Worm (Caenorhabditis elegans) whole organism, L4 larva: ENCODE data around the gene F55G1.6.
A peak's percentile ranks its signal among the peaks of the same experiment; 100 is the strongest.

Experiments used
- F26F4.8 ChIP-seq: fragments of 200-800 bp; sonication (Bioruptor generic); conservative IDR thresholded peaks from 2 replicates; pipeline ENCODE4 v1.3.6; 2022; ENCODE audit warnings: missing genetic modification characterization, missing compliant biosample characterization
- F37D6.2 ChIP-seq: sonication (generic microtip); optimal IDR thresholded peaks from 2 replicates; lab custom pipeline; 2016; ENCODE audit warnings: mild to moderate bottlenecking, missing genetic modification characterization, missing compliant biosample characterization
- T20F7.1 ChIP-seq: fragments of 200-800 bp; sonication (Bioruptor generic); optimal IDR thresholded peaks from 2 replicates; lab custom pipeline; 2018; ENCODE audit warnings: mild to moderate bottlenecking, missing genetic modification characterization, missing compliant biosample characterization
- T26A8.4 ChIP-seq: fragments of 200-800 bp; sonication (Bioruptor generic); IDR thresholded peaks from 2 replicates; pipeline ENCODE4 v1.3.6; 2022; ENCODE audit warnings: missing genetic modification characterization, missing compliant biosample characterization
- Y48G9A.11 ChIP-seq: fragments of 200-800 bp; sonication (Bioruptor generic); IDR thresholded peaks from 2 replicates; pipeline ENCODE4 v1.3.6; 2022; ENCODE audit warnings: missing genetic modification reagents, missing genetic modification characterization, missing compliant biosample characterization
- ZK337.2 ChIP-seq: fragments of 200-800 bp; sonication (Bioruptor generic); IDR thresholded peaks from 2 replicates; pipeline ENCODE4 v1.3.6; 2022; ENCODE audit warnings: missing genetic modification reagents, missing genetic modification characterization, missing compliant biosample characterization
- aly-2 ChIP-seq: sonication (generic microtip); optimal IDR thresholded peaks from 2 replicates; lab custom pipeline; 2018; ENCODE audit warnings: missing biosample characterization, missing genetic modification characterization
- ama-1 ChIP-seq: fragments of 150-350 bp; optimal IDR thresholded peaks from 2 replicates; lab custom pipeline; 2014; ENCODE audit warnings: inconsistent platforms, mixed read lengths
- ceh-44 ChIP-seq: fragments of 200-800 bp; sonication (Bioruptor generic); IDR thresholded peaks from 2 replicates; pipeline ENCODE4 v1.3.6; 2022; ENCODE audit warnings: missing genetic modification reagents, missing genetic modification characterization, missing compliant biosample characterization
- ceh-62 ChIP-seq: sonication (generic microtip); optimal IDR thresholded peaks from 2 replicates; lab custom pipeline; 2017; ENCODE audit warnings: missing biosample characterization, missing genetic modification characterization
- ceh-82 ChIP-seq: sonication (generic microtip); optimal IDR thresholded peaks from 2 replicates; lab custom pipeline; 2017; ENCODE audit warnings: missing biosample characterization, missing genetic modification characterization
- ces-1 ChIP-seq: fragments of 150-350 bp; sonication (generic microtip); optimal IDR thresholded peaks from 4 replicates; lab custom pipeline; 2014; ENCODE audit warnings: missing biosample characterization, missing genetic modification reagents, missing genetic modification characterization
- cey-2 ChIP-seq: sonication (generic microtip); optimal IDR thresholded peaks from 3 replicates; lab custom pipeline; 2017; ENCODE audit warnings: missing genetic modification characterization, mild to moderate bottlenecking, missing compliant biosample characterization, antibody characterized with exemption, borderline replicate concordance; ENCODE audit not compliant: insufficient read depth
- ctbp-1 ChIP-seq: fragments of 200-800 bp; sonication (Bioruptor generic); IDR thresholded peaks from 2 replicates; pipeline ENCODE4 v1.3.6; 2022; ENCODE audit warnings: missing genetic modification reagents, missing genetic modification characterization, missing compliant biosample characterization
- daf-12 ChIP-seq: fragments of 150-350 bp; optimal IDR thresholded peaks from 2 replicates; lab custom pipeline; 2014; ENCODE audit warnings: missing biosample characterization, missing genetic modification reagents, missing genetic modification characterization
- daf-8 ChIP-seq: fragments of 200-800 bp; sonication (Bioruptor generic); IDR thresholded peaks from 2 replicates; pipeline ENCODE4 v1.3.6; 2022; ENCODE audit warnings: missing genetic modification characterization, missing compliant biosample characterization
- dmd-8 ChIP-seq: fragments of 200-800 bp; sonication (Bioruptor generic); IDR thresholded peaks from 2 replicates; pipeline ENCODE4 v1.3.6; 2022; ENCODE audit warnings: missing genetic modification characterization, missing compliant biosample characterization
- dmd-9 ChIP-seq: fragments of 200-800 bp; sonication (Bioruptor generic); IDR thresholded peaks from 2 replicates; pipeline ENCODE4 v1.3.6; 2022; ENCODE audit warnings: missing genetic modification reagents, missing genetic modification characterization, missing compliant biosample characterization
- dpl-1 ChIP-seq: fragments of 150-350 bp; optimal IDR thresholded peaks from 2 replicates; lab custom pipeline; 2014; ENCODE audit warnings: missing biosample characterization, missing genetic modification reagents, missing genetic modification characterization
- dve-1 ChIP-seq: sonication (generic microtip); optimal IDR thresholded peaks from 2 replicates; lab custom pipeline; 2017; ENCODE audit warnings: antibody characterized with exemption, mild to moderate bottlenecking, missing genetic modification characterization, missing compliant biosample characterization; ENCODE audit not compliant: insufficient read depth
- fos-1 ChIP-seq: fragments of 150-350 bp; optimal IDR thresholded peaks from 2 replicates; lab custom pipeline; 2014; ENCODE audit warnings: missing biosample characterization, missing genetic modification characterization
- hif-1 ChIP-seq, 2 experiments: sonication (generic microtip); optimal IDR thresholded peaks; 2 replicates each; lab custom pipeline; 2016 to 2017; ENCODE audit warnings: missing compliant biosample characterization in 2 of 2, missing genetic modification characterization in 2 of 2, missing genetic modification reagents in 2 of 2, missing genotype in 2 of 2, mild to moderate bottlenecking in 1 of 2
- lim-7 ChIP-seq: fragments of 200-800 bp; sonication (Bioruptor generic); IDR thresholded peaks from 2 replicates; pipeline ENCODE4 v1.3.6; 2022; ENCODE audit warnings: missing genetic modification characterization, missing compliant biosample characterization
- lin-38 ChIP-seq: fragments of 200-800 bp; sonication (Bioruptor generic); IDR thresholded peaks from 2 replicates; pipeline ENCODE4 v1.3.6; 2022; ENCODE audit warnings: missing genetic modification reagents, missing genetic modification characterization, missing compliant biosample characterization
- lir-3 ChIP-seq: sonication (generic microtip); optimal IDR thresholded peaks from 2 replicates; lab custom pipeline; 2016; ENCODE audit warnings: mild to moderate bottlenecking, missing genetic modification characterization, missing compliant biosample characterization
- madf-5 ChIP-seq, 2 experiments: fragments of 200-800 bp; sonication (Bioruptor generic); IDR thresholded peaks; 2 replicates each; pipeline ENCODE4 v1.3.6; 2022; ENCODE audit warnings: missing compliant biosample characterization in 2 of 2, missing genetic modification characterization in 2 of 2
- mdl-1 ChIP-seq, 2 experiments: fragments of 150-350 bp in 1 of 2; sonication (generic microtip) in 1 of 2; optimal IDR thresholded peaks; 2 replicates each; lab custom pipeline; 2014 to 2017; ENCODE audit warnings: missing biosample characterization in 2 of 2, missing genetic modification characterization in 2 of 2
- mep-1 ChIP-seq: fragments of 150-350 bp; sonication (generic microtip); optimal IDR thresholded peaks from 3 replicates; lab custom pipeline; 2014; ENCODE audit warnings: missing biosample characterization, missing genetic modification characterization
- mes-2 ChIP-seq: sonication (generic microtip); optimal IDR thresholded peaks from 2 replicates; lab custom pipeline; 2016; ENCODE audit warnings: missing genotype, mild to moderate bottlenecking, missing genetic modification characterization, missing compliant biosample characterization; ENCODE audit not compliant: poor library complexity, severe bottlenecking
- mxl-2 ChIP-seq: fragments of 200-800 bp; sonication (Bioruptor generic); conservative IDR thresholded peaks from 2 replicates; pipeline ENCODE4 v1.3.6; 2022; ENCODE audit warnings: missing genetic modification reagents, missing genetic modification characterization, missing compliant biosample characterization
- nhr-10 ChIP-seq: fragments of 150-350 bp; optimal IDR thresholded peaks from 2 replicates; lab custom pipeline; 2014; ENCODE audit warnings: missing biosample characterization, missing genetic modification characterization
- nhr-102 ChIP-seq: sonication (generic microtip); optimal IDR thresholded peaks from 2 replicates; lab custom pipeline; 2016; ENCODE audit warnings: mild to moderate bottlenecking, missing genetic modification characterization, moderate library complexity, missing compliant biosample characterization
- nhr-11 ChIP-seq: fragments of 150-350 bp; optimal IDR thresholded peaks from 2 replicates; lab custom pipeline; 2014; ENCODE audit warnings: missing biosample characterization, missing genetic modification characterization
- nhr-48 ChIP-seq: sonication (generic microtip); optimal IDR thresholded peaks from 2 replicates; lab custom pipeline; 2016; ENCODE audit warnings: mild to moderate bottlenecking, missing genetic modification characterization, missing compliant biosample characterization
- nhr-77 ChIP-seq: fragments of 150-350 bp; optimal IDR thresholded peaks from 2 replicates; lab custom pipeline; 2014; ENCODE audit warnings: missing biosample characterization, missing genetic modification characterization
- php-3 ChIP-seq: fragments of 200-800 bp; sonication (Bioruptor generic); IDR thresholded peaks from 2 replicates; pipeline ENCODE4 v1.3.6; 2022; ENCODE audit warnings: missing genetic modification reagents, missing genetic modification characterization, missing compliant biosample characterization
- pqm-1 ChIP-seq: sonication (generic microtip); optimal IDR thresholded peaks from 2 replicates; lab custom pipeline; 2017; ENCODE audit warnings: missing biosample characterization, missing genetic modification characterization
- rbr-2 ChIP-seq: sonication (generic microtip); optimal IDR thresholded peaks from 2 replicates; lab custom pipeline; 2016; ENCODE audit warnings: missing genotype, missing genetic modification characterization, missing compliant biosample characterization
- saeg-2 ChIP-seq: fragments of 200-800 bp; sonication (Bioruptor generic); IDR thresholded peaks from 2 replicates; pipeline ENCODE4 v1.3.6; 2022; ENCODE audit warnings: missing genetic modification reagents, missing genetic modification characterization, missing compliant biosample characterization
- sdz-12 ChIP-seq: fragments of 200-800 bp; sonication (Bioruptor generic); optimal IDR thresholded peaks from 2 replicates; lab custom pipeline; 2018; ENCODE audit warnings: mild to moderate bottlenecking, missing genetic modification characterization, missing compliant biosample characterization
- set-16 ChIP-seq: fragments of 200-800 bp; sonication (Bioruptor generic); IDR thresholded peaks from 2 replicates; pipeline ENCODE4 v1.3.6; 2022; ENCODE audit warnings: missing genetic modification reagents, missing genetic modification characterization, missing compliant biosample characterization
- snpc-1.2 ChIP-seq: fragments of 200-800 bp; sonication (Bioruptor generic); IDR thresholded peaks from 2 replicates; pipeline ENCODE4 v1.3.6; 2022; ENCODE audit warnings: missing genetic modification reagents, missing genetic modification characterization, missing compliant biosample characterization
- spr-1 ChIP-seq: sonication (generic microtip); optimal IDR thresholded peaks from 2 replicates; lab custom pipeline; 2016; ENCODE audit warnings: mild to moderate bottlenecking, missing genetic modification characterization, missing compliant biosample characterization
- spr-3 ChIP-seq: fragments of 200-800 bp; sonication (Bioruptor generic); optimal IDR thresholded peaks from 2 replicates; lab custom pipeline; 2018; ENCODE audit warnings: mild to moderate bottlenecking, missing genetic modification characterization, missing compliant biosample characterization
- zag-1 ChIP-seq: fragments of 150-350 bp; optimal IDR thresholded peaks from 2 replicates; lab custom pipeline; 2014; ENCODE audit warnings: missing biosample characterization, missing genetic modification characterization
- zfp-2 ChIP-seq: sonication (generic microtip); optimal IDR thresholded peaks from 2 replicates; lab custom pipeline; 2016; ENCODE audit warnings: mild to moderate bottlenecking, missing genetic modification characterization, missing compliant biosample characterization
- zfp-3 ChIP-seq: fragments of 200-800 bp; sonication (Bioruptor generic); conservative IDR thresholded peaks from 2 replicates; pipeline ENCODE4 v1.3.6; 2022; ENCODE audit warnings: missing genetic modification reagents, missing genetic modification characterization, missing compliant biosample characterization

The F55G1.6 gene

DNA sequence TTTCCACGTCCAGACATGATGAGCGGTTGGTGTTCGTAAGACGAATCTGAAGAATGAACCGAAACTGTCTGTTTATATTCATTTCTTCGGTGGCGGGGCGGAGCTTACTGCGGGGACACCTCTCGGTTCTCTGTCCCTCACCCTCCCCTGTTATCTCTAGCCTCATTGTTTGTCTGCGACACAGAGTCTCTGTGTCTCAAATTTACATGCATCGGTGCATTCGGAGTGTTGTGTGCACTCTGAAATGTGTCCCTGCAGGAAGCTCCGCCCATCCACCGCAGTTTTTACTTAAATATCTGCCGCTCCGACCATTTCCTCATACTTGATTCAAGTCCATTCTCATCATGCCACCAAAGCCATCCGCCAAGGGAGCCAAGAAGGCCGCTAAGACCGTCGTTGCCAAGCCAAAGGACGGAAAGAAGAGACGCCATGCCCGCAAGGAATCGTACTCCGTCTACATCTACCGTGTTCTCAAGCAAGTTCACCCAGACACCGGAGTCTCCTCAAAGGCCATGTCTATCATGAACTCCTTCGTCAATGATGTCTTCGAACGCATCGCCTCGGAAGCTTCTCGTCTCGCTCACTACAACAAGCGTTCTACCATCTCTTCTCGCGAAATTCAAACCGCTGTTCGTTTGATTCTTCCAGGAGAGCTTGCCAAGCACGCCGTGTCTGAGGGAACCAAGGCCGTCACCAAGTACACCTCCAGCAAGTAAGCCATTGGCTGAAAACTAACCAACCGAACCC lies 13.1 kb downstream of the F55G1.6 start, which contains the start of the genes his-61 and his-62 (continued):
- TF ChIP-seq saeg-2 (GFP tag; lab: Robert Waterston, UW) = 0 out of 2 replicates have a peak, but pooled peaks have one; percentile 46
- no peak for TF ChIP-seq zfp-3 (GFP tag; lab: Robert Waterston, UW)
- TF ChIP-seq nhr-48 (tag; lab: Kevin White, UChicago) = peak; percentile 97
- peak; percentile 64 for TF ChIP-seq lim-7 (GFP tag; lab: Robert Waterston, UW)
- TF ChIP-seq ceh-44 (GFP tag; lab: Robert Waterston, UW) = no peak
- TF ChIP-seq mes-2 (tag; lab: Kevin White, UChicago) = peak; percentile 83
- no peak for TF ChIP-seq dmd-9 (GFP tag; lab: Robert Waterston, UW)
- TF ChIP-seq mxl-2 = no peak
- peak; percentile 74 for TF ChIP-seq rbr-2 (tag; lab: Kevin White, UChicago)
- peak; percentile 86 for TF ChIP-seq nhr-102 (tag; lab: Kevin White, UChicago)
- TF ChIP-seq dpl-1 (GFP tag; lab: Kevin White, UChicago) = peak; percentile 42
- TF ChIP-seq zag-1 = no peak
- TF ChIP-seq aly-2 = no peak
- no peak for TF ChIP-seq Y48G9A.11 (GFP tag; lab: Robert Waterston, UW)
- peak; percentile 68; the same call in 1 of the 2 replicates for TF ChIP-seq dmd-8 (GFP tag; lab: Robert Waterston, UW)
- TF ChIP-seq nhr-10 (tag; lab: Kevin White, UChicago) = peak; percentile 6
- no peak for TF ChIP-seq ctbp-1
- TF ChIP-seq spr-1 (tag; lab: Kevin White, UChicago) = no peak
- TF ChIP-seq mep-1 = peak; percentile 90
- TF ChIP-seq lin-38 = peak; percentile 76
- TF ChIP-seq T20F7.1 (GFP tag; lab: Kevin White, UChicago) = peak; percentile 67
- TF ChIP-seq fos-1 = no peak
- TF ChIP-seq sdz-12 (GFP tag; lab: Kevin White, UChicago) = no peak
- TF ChIP-seq mdl-1 (tag; optimal IDR thresholded peaks at IDR 0.05; lab: Kevin White, UChicago) = no peak
- TF ChIP-seq ama-1 (lab: Kevin White, UChicago) = no peak
- TF ChIP-seq madf-5 (GFP tag; IDR thresholded peaks at IDR 0.05; lab: Robert Waterston, UW) = no peak
- TF ChIP-seq ces-1 (GFP tag; lab: Kevin White, UChicago) = no peak
- TF ChIP-seq, all 104 proteins: peak for 44

- TF ChIP-seq zfp-2 (tag; lab: Kevin White, UChicago) (no peak), ceh-62 (tag; lab: Kevin White, UChicago) (no peak), ctbp-1 (no peak), F37D6.2 (tag; lab: Kevin White, UChicago) (no peak), spr-3 (GFP tag; lab: Kevin White, UChicago) (no peak), lim-7 (GFP tag; lab: Robert Waterston, UW) (peak; percentile 85), ZK337.2 (GFP tag; lab: Robert Waterston, UW) (no peak), daf-12 (no peak), F26F4.8 (GFP tag; lab: Robert Waterston, UW) (peak; percentile 63), nhr-11 (tag; lab: Kevin White, UChicago) (no peak), ama-1 (lab: Kevin White, UChicago) (peak; percentile 50), cey-2 (tag; lab: Kevin White, UChicago) (no peak), ces-1 (GFP tag; lab: Kevin White, UChicago) (no peak), set-16 (GFP tag; lab: Robert Waterston, UW) (peak; percentile 71), nhr-77 (tag; lab: Kevin White, UChicago) (no peak), dve-1 (tag; lab: Kevin White, UChicago) (peak; percentile 98), snpc-1.2 (peak; percentile 57), daf-8 (GFP tag; lab: Robert Waterston, UW) (no peak), php-3 (peak; percentile 59; the same call in 1 of the 2 replicates), lir-3 (tag; lab: Kevin White, UChicago) (no peak), nhr-10 (tag; lab: Kevin White, UChicago) (no peak), pqm-1 (no peak), ceh-82 (tag; lab: Kevin White, UChicago) (no peak), T26A8.4 (GFP tag; lab: Robert Waterston, UW) (no peak), hif-1 (tag; optimal IDR thresholded peaks at IDR 0.05; lab: Kevin White, UChicago) (no peak)
Observed at ce11 chrIV:7487554-7488456, 14.5 kb downstream of the F55G1.6 start, which contains the start of the genes his-60 and his-59. Gene his-60, minus strand, starts transcription at chrIV:7487992. Gene his-59, plus strand, starts transcription at chrIV:7488249.
